Worm (Caenorhabditis elegans) whole organism, early embryonic: ENCODE data around the gene col-177.

Experiments
- B0310.2 ChIP-seq: sonication (generic microtip); optimal IDR thresholded peaks from 2 replicates; lab custom pipeline; 2016; ENCODE audit warnings: mild to moderate bottlenecking, missing genetic modification characterization, missing compliant biosample characterization
- aly-1 ChIP-seq: sonication (generic microtip); optimal IDR thresholded peaks from 2 replicates; lab custom pipeline; 2016; ENCODE audit warnings: missing genetic modification characterization, missing compliant biosample characterization
- ama-1 ChIP-seq: fragments of 150-350 bp; optimal IDR thresholded peaks from 2 replicates; lab custom pipeline; 2014
- ceh-13 ChIP-seq: fragments of 200-800 bp; sonication (Bioruptor generic); optimal IDR thresholded peaks from 2 replicates; lab custom pipeline; 2018; ENCODE audit warnings: mild to moderate bottlenecking, missing genetic modification characterization, missing compliant biosample characterization
- ets-7 ChIP-seq: sonication (generic microtip); optimal IDR thresholded peaks from 2 replicates; lab custom pipeline; 2016; ENCODE audit warnings: missing genotype, missing genetic modification characterization, missing compliant biosample characterization
- flt-1 ChIP-seq: fragments of 200-800 bp; sonication (Bioruptor generic); IDR thresholded peaks from 2 replicates; pipeline ENCODE4 v1.3.6; 2022; ENCODE audit warnings: missing genetic modification characterization, missing compliant biosample characterization
- hmbx-1 ChIP-seq: sonication (generic microtip); optimal IDR thresholded peaks from 2 replicates; lab custom pipeline; 2016; ENCODE audit warnings: mild to moderate bottlenecking, missing genetic modification characterization, missing compliant biosample characterization
- hmg-4 ChIP-seq: fragments of 200-800 bp; sonication (Bioruptor generic); optimal IDR thresholded peaks from 2 replicates; lab custom pipeline; 2018; ENCODE audit warnings: mild to moderate bottlenecking, missing genetic modification characterization, missing compliant biosample characterization
- scrt-1 ChIP-seq: fragments of 200-800 bp; sonication (Bioruptor generic); IDR thresholded peaks from 2 replicates; pipeline ENCODE4 v1.3.6; 2022; ENCODE audit warnings: missing genetic modification characterization, missing compliant biosample characterization
- sea-1 ChIP-seq: fragments of 200-800 bp; sonication (Bioruptor generic); conservative IDR thresholded peaks from 2 replicates; pipeline ENCODE4 v1.3.6; 2022; ENCODE audit warnings: missing genetic modification characterization, missing compliant biosample characterization
- tbx-11 ChIP-seq: fragments of 200-800 bp; sonication (Bioruptor generic); IDR thresholded peaks from 2 replicates; pipeline ENCODE4 v1.3.6; 2022; ENCODE audit warnings: missing genetic modification characterization, missing compliant biosample characterization
- tbx-37 ChIP-seq: fragments of 200-800 bp; sonication (Bioruptor generic); conservative IDR thresholded peaks from 2 replicates; pipeline ENCODE4 v1.3.6; 2022; ENCODE audit warnings: missing genetic modification reagents, missing genetic modification characterization, missing compliant biosample characterization
- tra-4 ChIP-seq: sonication (generic microtip); optimal IDR thresholded peaks from 2 replicates; lab custom pipeline; 2017; ENCODE audit warnings: missing genetic modification characterization, missing compliant biosample characterization

- TF ChIP-seq ama-1 (lab: Kevin White, UChicago) (no peak), ceh-13 (peak; percentile 79), tbx-11 (GFP tag; lab: Robert Waterston, UW) (peak; percentile 87), hmg-4 (GFP tag; lab: Kevin White, UChicago) (peak; percentile 88), flt-1 (GFP tag; lab: Robert Waterston, UW) (peak; percentile 89; the same call in 1 of the 2 replicates), sea-1 (GFP tag; lab: Robert Waterston, UW) (peak; percentile 87), scrt-1 (GFP tag; lab: Robert Waterston, UW) (peak; percentile 91), hmbx-1 (tag; lab: Kevin White, UChicago) (peak; percentile 45), ets-7 (tag; lab: Kevin White, UChicago) (peak; percentile 79), tbx-37 (GFP tag; lab: Robert Waterston, UW) (peak; percentile 92), B0310.2 (peak; percentile 76), aly-1 (peak; percentile 78), tra-4 (tag; lab: Kevin White, UChicago) (peak; percentile 16)
These were observed 38.1 kb downstream of the col-177 start, which contains the start of gene nas-10 for ce11 chrX:10963453-10964046.
